Fruit fly (Drosophila melanogaster) whole organism, larva: ENCODE results near the gene Gli.
A peak's percentile ranks its signal among the peaks of the same experiment; 100 is the strongest.
"Not testable (repeated sequence)": the region's sequence is repeated elsewhere in the genome, so short reads cannot be mapped to it uniquely, and the experiment has no call there.

ENCODE experiments used
- noc ChIP-seq: fragments of 200-800 bp; sonication (Bioruptor generic); optimal IDR thresholded peaks from 3 replicates; lab custom pipeline; 2019; ENCODE audit warnings: missing biosample characterization, mild to moderate bottlenecking, missing genetic modification characterization, moderate library complexity

Gli gene

dm6 chr2L:15749313-15749712 is 13.2 kb downstream of the Gli start:
- TF ChIP-seq noc (tag; lab: Kevin White, UChicago) = no peak

dm6 chr2L:15748261-15748553 is 14.4 kb downstream of the Gli start:
- no peak for TF ChIP-seq noc (tag; lab: Kevin White, UChicago)

dm6 chr2L:15747394-15748260 is 14.9 kb downstream of the Gli start, which contains the start of gene CycE:
CycE (minus strand) TSS chr2L:15748150.
- TF ChIP-seq noc (tag; lab: Kevin White, UChicago) = no peak

- peak; percentile 93 for TF ChIP-seq noc (tag; lab: Kevin White, UChicago)
Measured at dm6 chr2L:15746600-15747393, 15.8 kb downstream of the Gli start.

dm6 chr2L:15745989-15746388 is 16.6 kb downstream of the Gli start:
- no peak for TF ChIP-seq noc (tag; lab: Kevin White, UChicago)

dm6 chr2L:15745036-15745854 is 17.3 kb downstream of the Gli start:
- no peak for TF ChIP-seq noc (tag; lab: Kevin White, UChicago)

dm6 chr2L:15743578-15743977 is 19.0 kb downstream of the Gli start:
- no peak for TF ChIP-seq noc (tag; lab: Kevin White, UChicago)

dm6 chr2L:15742976-15743375 is 19.6 kb downstream of the Gli start:
- no peak for TF ChIP-seq noc (tag; lab: Kevin White, UChicago)

- no peak for TF ChIP-seq noc (tag; lab: Kevin White, UChicago)
Measured at dm6 chr2L:15741418-15741817, 21.1 kb downstream of the Gli start.

- no peak for TF ChIP-seq noc (tag; lab: Kevin White, UChicago)
Measured at dm6 chr2L:15740918-15741317, 21.6 kb downstream of the Gli start.

dm6 chr2L:15735918-15736317 is 26.6 kb downstream of the Gli start:
- TF ChIP-seq noc (tag; lab: Kevin White, UChicago) = no peak

- no peak for TF ChIP-seq noc (tag; lab: Kevin White, UChicago)
Measured at dm6 chr2L:15731687-15732086, 30.9 kb downstream of the Gli start.

dm6 chr2L:15718172-15718571 is 44.4 kb downstream of the Gli start, which contains the start of gene stol:
stol (minus strand) TSS chr2L:15718272.
- TF ChIP-seq noc (tag; lab: Kevin White, UChicago) = not testable (repeated sequence)

dm6 chr2L:15710999-15711398 is 51.6 kb downstream of the Gli start, which contains the start of gene CG43924:
CG43924 (minus strand) TSS chr2L:15711099.
- TF ChIP-seq noc (tag; lab: Kevin White, UChicago) = not testable (repeated sequence)
